Worm (Caenorhabditis elegans) whole organism, L2 larva: Measurements from ENCODE around the gene str-166.

Experiments used
- R02D3.7 ChIP-seq: fragments of 150-350 bp; optimal IDR thresholded peaks from 2 replicates; lab custom pipeline; 2014; ENCODE audit warnings: missing biosample characterization, missing genetic modification characterization
- aly-2 ChIP-seq: fragments of 150-350 bp; optimal IDR thresholded peaks from 2 replicates; lab custom pipeline; 2014; ENCODE audit warnings: missing biosample characterization, missing genetic modification characterization
- elt-3 ChIP-seq: sonication (generic microtip); optimal IDR thresholded peaks from 2 replicates; lab custom pipeline; 2017; ENCODE audit warnings: missing biosample characterization, missing genetic modification characterization
- mdl-1 ChIP-seq, 2 experiments: fragments of 150-350 bp in 1 of 2; sonication (generic microtip) in 1 of 2; optimal IDR thresholded peaks; 2 replicates each; lab custom pipeline; 2017; ENCODE audit warnings: missing biosample characterization in 2 of 2, missing genetic modification characterization in 2 of 2
- nhr-10 ChIP-seq: sonication (generic microtip); optimal IDR thresholded peaks from 2 replicates; lab custom pipeline; 2017; ENCODE audit warnings: missing biosample characterization, missing genetic modification characterization
- sma-3 ChIP-seq: sonication (generic microtip); optimal IDR thresholded peaks from 2 replicates; lab custom pipeline; 2016; ENCODE audit warnings: missing genetic modification reagents, missing genetic modification characterization, missing compliant biosample characterization
- snpc-4 ChIP-seq: fragments of 150-350 bp; optimal IDR thresholded peaks from 2 replicates; lab custom pipeline; 2014; ENCODE audit warnings: missing biosample characterization, missing genetic modification characterization
- zag-1 ChIP-seq: fragments of 150-350 bp; optimal IDR thresholded peaks from 2 replicates; lab custom pipeline; 2014; ENCODE audit warnings: missing biosample characterization, missing genetic modification characterization

ce11 chrIV:4874603-4875002 is 9.5 kb upstream of the str-166 start, which contains the start of gene str-174:
- TF ChIP-seq nhr-10 (tag; lab: Kevin White, UChicago) (no peak), R02D3.7 (tag; lab: Kevin White, UChicago) (no peak), mdl-1 (tag; optimal IDR thresholded peaks at IDR 0.05; lab: Kevin White, UChicago) (no peak), sma-3 (GFP tag; lab: Kevin White, UChicago) (no peak), aly-2 (tag; lab: Kevin White, UChicago) (no peak), snpc-4 (no peak), zag-1 (no peak), elt-3 (tag; lab: Kevin White, UChicago) (no peak)
